Worm (Caenorhabditis elegans): Measurements from ENCODE around the gene ifo-1.
"Not testable (repeated sequence)": the region's sequence is repeated elsewhere in the genome, so short reads cannot be mapped to it uniquely, and the experiment has no call there.

Gene ifo-1

ce11 chrIV:7326613-7327149 is at the start of gene ifo-1:
ifo-1 (minus strand) TSS chrIV:7326663.
- TF ChIP-seq zag-1 (tag; optimal IDR thresholded peaks at IDR 0.05) (no peak), nhr-10 (tag; optimal IDR thresholded peaks at IDR 0.05) (no peak), fos-1 (tag; optimal IDR thresholded peaks at IDR 0.05) (peak; percentile 98), elt-3 (tag; optimal IDR thresholded peaks at IDR 0.05) (no peak), ztf-11 (tag; optimal IDR thresholded peaks at IDR 0.05) (no peak), gmeb-1 (tag; optimal IDR thresholded peaks at IDR 0.05) (peak; percentile 35), crh-2 (tag; optimal IDR thresholded peaks at IDR 0.05) (peak; percentile 62), sma-9 (GFP tag; optimal IDR thresholded peaks at IDR 0.05) (peak; percentile 29), sma-9 (tag; optimal IDR thresholded peaks at IDR 0.05) (no peak)

DNA sequence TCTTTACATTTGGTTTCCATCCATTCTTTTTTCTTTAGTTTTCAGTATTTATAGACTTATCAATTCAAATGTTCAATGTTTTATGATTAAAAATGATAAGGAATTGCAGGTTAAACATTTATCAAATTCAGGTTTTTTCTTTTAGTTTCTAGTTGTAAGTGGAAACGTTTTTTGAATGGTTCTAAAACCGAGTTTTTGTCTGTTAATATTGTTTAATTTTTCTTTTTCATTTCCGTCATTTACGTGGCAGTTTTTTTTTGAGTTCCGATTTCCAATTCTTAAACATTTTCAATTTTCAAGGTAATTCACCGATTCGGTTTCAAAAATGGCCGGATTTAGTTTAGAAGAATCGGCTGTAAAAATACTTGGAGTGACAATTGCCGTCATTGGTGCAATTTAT is 48.4 kb upstream of the ifo-1 start, which contains the start of gene T12B3.3:
T12B3.3 (plus strand) TSS at position 301 of the 400 bp plus-strand sequence.
- not testable (repeated sequence) for TF ChIP-seq lin-11, sem-4, gmeb-1 (tag; optimal IDR thresholded peaks at IDR 0.05)

- TF ChIP-seq snpc-4, gmeb-1, nhr-21 (tag; optimal IDR thresholded peaks at IDR 0.05): not testable (repeated sequence)
Measured at ce11 chrIV:7365011-7365410, 38.5 kb upstream of the ifo-1 start, which contains the start of gene Y40C5A.4. Y40C5A.4 (minus strand) TSS chrIV:7365111.

- TF ChIP-seq nhr-23 (tag; optimal IDR thresholded peaks at IDR 0.05) = no peak
- TF ChIP-seq ztf-11 (tag; optimal IDR thresholded peaks at IDR 0.05) = no peak
- TF ChIP-seq blmp-1 (tag; optimal IDR thresholded peaks at IDR 0.05; ENCODE audit: insufficient read depth) = no peak
- TF ChIP-seq zag-1 (tag; optimal IDR thresholded peaks at IDR 0.05) = no peak
- no peak for TF ChIP-seq nhr-237 (tag; optimal IDR thresholded peaks at IDR 0.05)
- TF ChIP-seq alr-1 (tag; optimal IDR thresholded peaks at IDR 0.05) = no peak
- no peak for TF ChIP-seq skn-1 (tag; optimal IDR thresholded peaks at IDR 0.05)
- no peak for TF ChIP-seq nhr-25 (tag; optimal IDR thresholded peaks at IDR 0.05)
- TF ChIP-seq nhr-10 (tag; optimal IDR thresholded peaks at IDR 0.05) = no peak
- no peak for TF ChIP-seq mbf-1 (tag; optimal IDR thresholded peaks at IDR 0.05)
- TF ChIP-seq ceh-16 (tag; optimal IDR thresholded peaks at IDR 0.05) = no peak
- TF ChIP-seq mab-5 (tag; optimal IDR thresholded peaks at IDR 0.05) = no peak
- TF ChIP-seq ama-1 (optimal IDR thresholded peaks at IDR 0.05) = no peak
Measured at ce11 chrIV:7346751-7347150, 20.3 kb upstream of the ifo-1 start, which contains the start of gene daf-42. daf-42 (minus strand) TSS chrIV:7346851.

ce11 chrIV:7344020-7344419 is 17.6 kb upstream of the ifo-1 start:
- TF ChIP-seq nhr-12 (tag; optimal IDR thresholded peaks at IDR 0.05) = no peak
- no peak for TF ChIP-seq gmeb-1 (tag; optimal IDR thresholded peaks at IDR 0.05)
- TF ChIP-seq nhr-129 (tag; optimal IDR thresholded peaks at IDR 0.05) = peak; percentile 29

DNA sequence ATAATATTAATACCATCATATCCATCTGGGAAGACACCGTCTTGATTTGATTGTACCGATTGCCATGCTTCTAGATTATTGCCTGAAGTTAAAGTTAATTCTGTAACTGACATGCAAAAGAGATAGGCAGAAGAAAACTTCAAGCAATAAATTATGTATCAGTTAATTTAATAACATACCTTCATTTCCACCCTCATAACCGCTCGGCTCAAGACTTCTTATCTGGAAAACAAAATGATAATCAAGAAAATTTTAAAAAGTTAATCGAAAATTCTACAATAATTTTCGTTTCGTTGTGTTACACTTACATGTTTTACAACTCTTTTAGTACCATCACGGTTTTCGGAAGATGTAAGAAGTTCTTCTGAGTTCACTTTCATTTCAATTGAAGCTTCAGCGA is 15.7 kb upstream of the ifo-1 start:
- no peak for TF ChIP-seq sma-9 (GFP tag; optimal IDR thresholded peaks at IDR 0.05)
- TF ChIP-seq sma-9 (tag; optimal IDR thresholded peaks at IDR 0.05) = no peak
- TF ChIP-seq egl-27 (tag; optimal IDR thresholded peaks at IDR 0.05) = no peak
- no peak for TF ChIP-seq ceh-16 (tag; optimal IDR thresholded peaks at IDR 0.05)
- no peak for TF ChIP-seq nhr-77 (tag; optimal IDR thresholded peaks at IDR 0.05)
- TF ChIP-seq nhr-237 (tag; optimal IDR thresholded peaks at IDR 0.05) = no peak
- no peak for TF ChIP-seq elt-3 (tag; optimal IDR thresholded peaks at IDR 0.05)
- TF ChIP-seq F13H6.1 (tag; optimal IDR thresholded peaks at IDR 0.05) = no peak
- TF ChIP-seq lin-13 (GFP tag; optimal IDR thresholded peaks at IDR 0.05) = no peak
- TF ChIP-seq ztf-11 (tag; optimal IDR thresholded peaks at IDR 0.05) = no peak
- no peak for TF ChIP-seq lin-39 (tag; optimal IDR thresholded peaks at IDR 0.05)
- TF ChIP-seq mab-5 (tag; optimal IDR thresholded peaks at IDR 0.05) = no peak
- no peak for TF ChIP-seq lin-11 (tag; optimal IDR thresholded peaks at IDR 0.05)
- TF ChIP-seq elt-1 (tag; optimal IDR thresholded peaks at IDR 0.05) = no peak
- TF ChIP-seq ZK546.5 (tag; optimal IDR thresholded peaks at IDR 0.05) = no peak
- TF ChIP-seq R02D3.7 (tag; optimal IDR thresholded peaks at IDR 0.05) = no peak
- TF ChIP-seq nhr-11 (tag; optimal IDR thresholded peaks at IDR 0.05) = no peak
- no peak for TF ChIP-seq fos-1 (tag; optimal IDR thresholded peaks at IDR 0.05)

All from whole organism, L2 larva.